Fruit fly (Drosophila melanogaster) whole organism, embryonic: Measurements from ENCODE around the gene CG43638.

ENCODE experiments used
- Atf-2 ChIP-seq: fragments of 200-800 bp; sonication (Bioruptor generic); optimal IDR thresholded peaks from 2 replicates; lab custom pipeline; 2016; ENCODE audit warnings: missing biosample characterization, missing genetic modification characterization
- CG10274 ChIP-seq: fragments of 200-800 bp; sonication (Bioruptor generic); optimal IDR thresholded peaks from 3 replicates; lab custom pipeline; 2017; ENCODE audit warnings: missing biosample characterization, mild to moderate bottlenecking, missing genetic modification characterization
- CG10431 ChIP-seq: fragments of 200-800 bp; sonication (Bioruptor generic); optimal IDR thresholded peaks from 3 replicates; lab custom pipeline; 2018; ENCODE audit warnings: missing biosample characterization, mild to moderate bottlenecking, missing genetic modification characterization
- CG11456 ChIP-seq: fragments of 200-800 bp; sonication (Bioruptor generic); IDR thresholded peaks from 3 replicates; pipeline ENCODE4 v1.3.6; 2022; ENCODE audit warnings: missing biosample characterization, missing genetic modification characterization
- CG11695 ChIP-seq: fragments of 200-800 bp; sonication (Bioruptor generic); IDR thresholded peaks from 3 replicates; pipeline ENCODE4 v1.3.6; 2022; ENCODE audit warnings: missing biosample characterization, missing genetic modification characterization
- CG14441 ChIP-seq: fragments of 200-800 bp; sonication (Bioruptor generic); IDR thresholded peaks from 2 replicates; pipeline ENCODE4 v1.3.6; 2022; ENCODE audit warnings: missing biosample characterization, missing genetic modification characterization
- CG14667 ChIP-seq: fragments of 200-800 bp; sonication (Bioruptor generic); IDR thresholded peaks from 2 replicates; pipeline ENCODE4 v1.3.6; 2022; ENCODE audit warnings: missing biosample characterization, missing genetic modification characterization
- CG15514 ChIP-seq: fragments of 200-800 bp; sonication (Bioruptor generic); optimal IDR thresholded peaks from 3 replicates; lab custom pipeline; 2017; ENCODE audit warnings: missing biosample characterization, missing genetic modification characterization, mild to moderate bottlenecking, moderate library complexity, missing genetic modification reagents
- CG1647 ChIP-seq: fragments of 200-800 bp; sonication (Bioruptor generic); optimal IDR thresholded peaks from 3 replicates; lab custom pipeline; 2016; ENCODE audit warnings: missing biosample characterization, missing genetic modification characterization
- CG17186 ChIP-seq: fragments of 200-800 bp; sonication (Bioruptor generic); optimal IDR thresholded peaks from 3 replicates; lab custom pipeline; 2017; ENCODE audit warnings: missing biosample characterization, missing genetic modification reagents, missing genetic modification characterization
- CG17328 ChIP-seq: fragments of 200-800 bp; sonication (Bioruptor generic); IDR thresholded peaks from 2 replicates; pipeline ENCODE4 v1.3.6; 2022; ENCODE audit warnings: missing biosample characterization, missing genetic modification characterization
- CG17359 ChIP-seq: fragments of 200-800 bp; sonication (Bioruptor generic); optimal IDR thresholded peaks from 3 replicates; lab custom pipeline; 2018; ENCODE audit warnings: missing biosample characterization, mild to moderate bottlenecking, missing genetic modification characterization, moderate library complexity
- CG2120 ChIP-seq: fragments of 200-800 bp; sonication (Bioruptor generic); optimal IDR thresholded peaks from 3 replicates; lab custom pipeline; 2016; ENCODE audit warnings: missing biosample characterization, missing genetic modification characterization
- CG2889 ChIP-seq: fragments of 200-800 bp; sonication (Bioruptor generic); IDR thresholded peaks from 3 replicates; pipeline ENCODE4 v1.3.6; 2022; ENCODE audit warnings: missing biosample characterization, missing genetic modification characterization
- CG30431 ChIP-seq: fragments of 200-800 bp; sonication (Bioruptor generic); optimal IDR thresholded peaks from 2 replicates; lab custom pipeline; 2017; ENCODE audit warnings: missing biosample characterization, missing genetic modification characterization
- CG42726 ChIP-seq: fragments of 200-800 bp; sonication (Bioruptor generic); IDR thresholded peaks from 2 replicates; pipeline ENCODE4 v1.3.6; 2022; ENCODE audit warnings: missing biosample characterization, missing genetic modification characterization; ENCODE audit not compliant: partially characterized antibody
- CG4424 ChIP-seq: fragments of 200-800 bp; sonication (Bioruptor generic); optimal IDR thresholded peaks from 3 replicates; lab custom pipeline; 2016; ENCODE audit warnings: missing biosample characterization, missing genetic modification characterization
- CG6654 ChIP-seq: fragments of 200-800 bp; sonication (Bioruptor generic); optimal IDR thresholded peaks from 2 replicates; lab custom pipeline; 2017; ENCODE audit warnings: missing biosample characterization, mild to moderate bottlenecking, missing genetic modification characterization
- CG8478 ChIP-seq: fragments of >200 bp; optimal IDR thresholded peaks from 2 replicates; lab custom pipeline; 2018
- CG8924 ChIP-seq: fragments of 200-800 bp; optimal IDR thresholded peaks from 3 replicates; lab custom pipeline; 2019; ENCODE audit warnings: missing biosample characterization, mild to moderate bottlenecking, missing genetic modification characterization, moderate library complexity
- CG9609 ChIP-seq: fragments of 200-800 bp; sonication (Bioruptor generic); optimal IDR thresholded peaks from 3 replicates; lab custom pipeline; 2016; ENCODE audit warnings: missing biosample characterization, missing genetic modification characterization
- Dip2 ChIP-seq: fragments of 200-800 bp; sonication (Bioruptor generic); IDR thresholded peaks from 2 replicates; pipeline ENCODE4 v1.3.6; 2022; ENCODE audit warnings: missing biosample characterization, missing genetic modification characterization
- Drgx ChIP-seq: fragments of 200-800 bp; sonication (Bioruptor generic); IDR thresholded peaks from 2 replicates; pipeline ENCODE4 v1.3.6; 2022; ENCODE audit warnings: missing biosample characterization, missing genetic modification characterization
- E2f1 ChIP-seq: fragments of 200-800 bp; sonication (Bioruptor generic); IDR thresholded peaks from 2 replicates; pipeline ENCODE4 v1.3.6; 2022; ENCODE audit warnings: missing biosample characterization, missing genetic modification characterization
- Gsc ChIP-seq: fragments of 200-800 bp; sonication (Bioruptor generic); IDR thresholded peaks from 2 replicates; pipeline ENCODE4 v1.3.6; 2022; ENCODE audit warnings: missing biosample characterization, missing genetic modification characterization
- H15 ChIP-seq: fragments of 200-800 bp; sonication (Bioruptor generic); IDR thresholded peaks from 3 replicates; pipeline ENCODE4 v1.3.6; 2022; ENCODE audit warnings: missing biosample characterization, missing genetic modification characterization
- Hsf ChIP-seq: fragments of 200-800 bp; sonication (Bioruptor generic); optimal IDR thresholded peaks from 3 replicates; lab custom pipeline; 2016; ENCODE audit warnings: missing biosample characterization, missing genetic modification characterization
- NK7.1 ChIP-seq: fragments of 200-800 bp; sonication (Bioruptor generic); optimal IDR thresholded peaks from 3 replicates; lab custom pipeline; 2016; ENCODE audit warnings: missing biosample characterization, missing genetic modification characterization
- Nf-YB ChIP-seq: fragments of 200-800 bp; sonication (Bioruptor generic); optimal IDR thresholded peaks from 3 replicates; lab custom pipeline; 2019; ENCODE audit warnings: missing biosample characterization, mild to moderate bottlenecking, missing genetic modification characterization, moderate library complexity
- NfI ChIP-seq: fragments of 200-800 bp; sonication (Bioruptor generic); optimal IDR thresholded peaks from 3 replicates; lab custom pipeline; 2018; ENCODE audit warnings: missing biosample characterization, mild to moderate bottlenecking, missing genetic modification characterization, moderate library complexity
- Oli ChIP-seq: fragments of 200-800 bp; sonication (Bioruptor generic); optimal IDR thresholded peaks from 2 replicates; lab custom pipeline; 2018; ENCODE audit warnings: missing biosample characterization, mild to moderate bottlenecking, missing genetic modification characterization, moderate library complexity
- Optix ChIP-seq: fragments of 200-800 bp; sonication (Bioruptor generic); IDR thresholded peaks from 3 replicates; pipeline ENCODE4 v1.3.6; 2022; ENCODE audit warnings: missing biosample characterization, missing genetic modification characterization
- Sry-δ ChIP-seq: fragments of 200-800 bp; sonication (Bioruptor generic); optimal IDR thresholded peaks from 2 replicates; lab custom pipeline; 2016; ENCODE audit warnings: missing biosample characterization, missing genetic modification characterization
- Vsx1 ChIP-seq: fragments of 200-800 bp; sonication (Bioruptor generic); optimal IDR thresholded peaks from 2 replicates; lab custom pipeline; 2017; ENCODE audit warnings: missing biosample characterization, mild to moderate bottlenecking, missing genetic modification characterization, missing genetic modification reagents
- amos ChIP-seq: fragments of 200-800 bp; sonication (Bioruptor generic); IDR thresholded peaks from 2 replicates; pipeline ENCODE4 v1.3.6; 2022; ENCODE audit warnings: missing biosample characterization, missing genetic modification characterization; ENCODE audit not compliant: partially characterized antibody
- aop ChIP-seq: fragments of 200-800 bp; sonication (Bioruptor generic); IDR thresholded peaks from 2 replicates; pipeline ENCODE4 v1.3.6; 2022; ENCODE audit warnings: missing biosample characterization, missing genetic modification characterization
- bsh ChIP-seq, 2 experiments: fragments of 200-800 bp; sonication (Bioruptor generic); optimal IDR thresholded peaks; 2 replicates each; lab custom pipeline; 2017 to 2018; ENCODE audit warnings: mild to moderate bottlenecking in 2 of 2, missing biosample characterization in 2 of 2, missing genetic modification characterization in 2 of 2, moderate library complexity in 1 of 2
- btn ChIP-seq: fragments of 200-800 bp; sonication (Bioruptor generic); optimal IDR thresholded peaks from 2 replicates; lab custom pipeline; 2016; ENCODE audit warnings: missing biosample characterization, missing genetic modification characterization
- cato ChIP-seq: fragments of 200-800 bp; sonication (Bioruptor generic); optimal IDR thresholded peaks from 2 replicates; lab custom pipeline; 2016; ENCODE audit warnings: missing biosample characterization, missing genetic modification characterization, borderline replicate concordance
- dimm ChIP-seq: fragments of 200-800 bp; sonication (Bioruptor generic); IDR thresholded peaks from 2 replicates; pipeline ENCODE4 v1.3.6; 2022; ENCODE audit warnings: missing biosample characterization, missing genetic modification characterization
- dmrt99B ChIP-seq: fragments of 200-800 bp; sonication (Bioruptor generic); optimal IDR thresholded peaks from 2 replicates; lab custom pipeline; 2018; ENCODE audit warnings: missing biosample characterization, mild to moderate bottlenecking, missing genetic modification characterization, moderate library complexity
- en ChIP-seq: fragments of 200-800 bp; sonication (Bioruptor generic); optimal IDR thresholded peaks from 2 replicates; lab custom pipeline; 2016; ENCODE audit warnings: missing biosample characterization, missing genetic modification characterization
- fd3F ChIP-seq: fragments of 200-800 bp; sonication (Bioruptor generic); optimal IDR thresholded peaks from 2 replicates; lab custom pipeline; 2018; ENCODE audit warnings: missing biosample characterization, mild to moderate bottlenecking, missing genetic modification characterization, moderate library complexity
- gce ChIP-seq: fragments of 200-800 bp; sonication (Bioruptor generic); IDR thresholded peaks from 3 replicates; pipeline ENCODE4 v1.3.6; 2022; ENCODE audit warnings: missing biosample characterization, missing genetic modification characterization
- ind ChIP-seq: fragments of 200-800 bp; sonication (Bioruptor generic); optimal IDR thresholded peaks from 3 replicates; lab custom pipeline; 2016; ENCODE audit warnings: missing biosample characterization, missing genetic modification characterization
- jumu ChIP-seq: fragments of 200-800 bp; sonication (Bioruptor generic); optimal IDR thresholded peaks from 3 replicates; lab custom pipeline; 2016; ENCODE audit warnings: missing biosample characterization, missing genetic modification characterization
- klu ChIP-seq: fragments of 200-800 bp; sonication (Bioruptor generic); IDR thresholded peaks from 2 replicates; pipeline ENCODE4 v1.3.6; 2022; ENCODE audit warnings: missing biosample characterization, missing genetic modification characterization
- lola ChIP-seq, 3 experiments: fragments of >200 bp in 2 of 3; fragments of 200-800 bp in 1 of 3; sonication (Bioruptor generic) in 1 of 3; optimal IDR thresholded peaks; 2 replicates each; lab custom pipeline; 2017 to 2019; ENCODE audit warnings: missing biosample characterization in 3 of 3, missing genetic modification characterization in 3 of 3, mild to moderate bottlenecking in 1 of 3, moderate library complexity in 1 of 3
- shn ChIP-seq: fragments of 200-800 bp; sonication (Bioruptor generic); optimal IDR thresholded peaks from 3 replicates; lab custom pipeline; 2016; ENCODE audit warnings: missing biosample characterization, missing genetic modification characterization
- unpg ChIP-seq: fragments of 200-800 bp; sonication (Bioruptor generic); optimal IDR thresholded peaks from 3 replicates; lab custom pipeline; 2018; ENCODE audit warnings: missing biosample characterization, mild to moderate bottlenecking, missing genetic modification characterization, moderate library complexity
- yki ChIP-seq: fragments of >200 bp; optimal IDR thresholded peaks from 3 replicates; lab custom pipeline; 2018

The CG43638 gene

DNA sequence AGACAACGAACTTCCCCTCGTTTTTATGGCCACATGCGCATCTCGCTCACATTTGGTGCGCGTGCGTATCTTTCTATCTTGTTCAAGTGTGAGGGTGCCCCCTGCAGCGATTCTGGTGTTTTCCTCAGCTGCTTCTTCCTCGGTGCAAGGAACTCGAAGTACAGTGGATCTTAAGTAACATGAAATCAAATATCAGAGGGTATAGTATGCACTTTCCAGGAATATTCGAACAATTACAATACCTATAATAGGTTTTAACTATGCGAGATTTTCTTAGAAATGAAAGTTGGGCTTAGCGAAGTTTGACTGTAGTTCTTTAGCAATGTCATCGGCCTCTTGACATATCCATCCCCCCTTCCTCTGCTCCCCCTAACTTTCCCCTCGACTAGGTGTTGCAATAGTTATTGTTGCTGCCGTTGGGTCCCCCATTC lies 18.4 kb downstream of the CG43638 start (continued):
- TF ChIP-seq CG9609 (GFP tag; lab: Kevin White, UChicago) (peak; percentile 13), dimm (GFP tag; lab: Robert Waterston, UW) (no peak), CG14441 (GFP tag; lab: Robert Waterston, UW) (0 out of 2 replicates have a peak, but pooled peaks have one; percentile 21), btn (peak; percentile 45), CG2889 (GFP tag; lab: Robert Waterston, UW) (0 out of 3 replicates have a peak, but pooled peaks have one; percentile 32), amos (GFP tag; lab: Robert Waterston, UW) (no peak), NK7.1 (GFP tag; lab: Kevin White, UChicago) (no peak), CG8478 (lab: Kevin White, UChicago) (no peak), jumu (peak; percentile 36), aop (GFP tag; lab: Robert Waterston, UW) (0 out of 2 replicates have a peak, but pooled peaks have one; percentile 22), en (GFP tag; lab: Kevin White, UChicago) (no peak), yki (lab: Kevin White, UChicago) (no peak), Nf-YB (GFP tag; lab: Kevin White, UChicago) (peak; percentile 24), CG17328 (GFP tag; lab: Robert Waterston, UW) (peak; percentile 84), Oli (tag; lab: Kevin White, UChicago) (peak; percentile 33), lola (GFP tag; optimal IDR thresholded peaks at IDR 0.05; lab: Kevin White, UChicago) (peak in 1 of 3 experiments; percentile 66), CG1647 (GFP tag; lab: Kevin White, UChicago) (no peak), CG11456 (GFP tag; lab: Robert Waterston, UW) (no peak), fd3F (no peak), CG11695 (0 out of 3 replicates have a peak, but pooled peaks have one; percentile 15), CG14667 (peak; percentile 68), Drgx (GFP tag; lab: Robert Waterston, UW) (peak; percentile 57; the same call in 1 of the 2 replicates), Gsc (GFP tag; lab: Robert Waterston, UW) (peak; percentile 54; the same call in 1 of the 2 replicates), CG2120 (GFP tag; lab: Kevin White, UChicago) (no peak), unpg (GFP tag; lab: Kevin White, UChicago) (peak; percentile 60), Dip2 (GFP tag; lab: Robert Waterston, UW) (no peak), CG17359 (tag; lab: Kevin White, UChicago) (peak; percentile 14), gce (GFP tag; lab: Robert Waterston, UW) (no peak), E2f1 (no peak), CG6654 (GFP tag; lab: Kevin White, UChicago) (no peak), dmrt99B (peak; percentile 22), CG10274 (GFP tag; lab: Kevin White, UChicago) (no peak), CG15514 (no peak), ind (GFP tag; lab: Kevin White, UChicago) (peak; percentile 2), Hsf (GFP tag; lab: Kevin White, UChicago) (peak; percentile 42), CG4424 (GFP tag; lab: Kevin White, UChicago) (peak; percentile 60), bsh (GFP tag; optimal IDR thresholded peaks at IDR 0.05; lab: Kevin White, UChicago) (peak; percentile 49 to 80), CG17186 (peak; percentile 12), Sry-δ (GFP tag; lab: Kevin White, UChicago) (peak; percentile 10), H15 (GFP tag; lab: Robert Waterston, UW) (0 out of 3 replicates have a peak, but pooled peaks have one; percentile 38), Optix (GFP tag; lab: Robert Waterston, UW) (peak; percentile 38; the same call in 1 of the 3 replicates), CG30431 (GFP tag; lab: Kevin White, UChicago) (peak; percentile 27), Vsx1 (GFP tag; lab: Kevin White, UChicago) (no peak), CG10431 (GFP tag; lab: Kevin White, UChicago) (no peak), NfI (GFP tag; lab: Kevin White, UChicago) (peak; percentile 1), cato (GFP tag; lab: Kevin White, UChicago) (peak; percentile 14), Atf-2 (GFP tag; lab: Kevin White, UChicago) (peak; percentile 43), shn (GFP tag; lab: Kevin White, UChicago) (no peak), klu (0 out of 2 replicates have a peak, but pooled peaks have one; percentile 22), CG8924 (tag; lab: Kevin White, UChicago) (no peak), CG42726 (GFP tag; lab: Robert Waterston, UW) (no peak)
